Worm (Caenorhabditis elegans): ENCODE data around the gene spig-4.
"Not testable (repeated sequence)": the region's sequence is repeated elsewhere in the genome, so short reads cannot be mapped to it uniquely, and the experiment has no call there.

The spig-4 gene

ce11 chrV:14277456-14277855 is 29.2 kb downstream of the spig-4 start:
- peak; percentile 40 for TF ChIP-seq snpc-4 (tag; optimal IDR thresholded peaks at IDR 0.05)

- TF ChIP-seq jun-1 (tag; optimal IDR thresholded peaks at IDR 0.05); ceh-63 (GFP tag; optimal IDR thresholded peaks at IDR 0.05); nhr-85 (tag): not testable (repeated sequence)
Observed at ce11 chrV:14274268-14274667, 32.4 kb downstream of the spig-4 start, which contains the start of gene F40G12.7. Gene F40G12.7 (plus strand): TSS chrV:14274568.

ce11 chrV:14273019-14273418 is 33.7 kb downstream of the spig-4 start, which contains the start of gene F40G12.6:
Gene F40G12.6 (minus strand): TSS chrV:14273119.
- TF ChIP-seq mab-9 (GFP tag; IDR thresholded peaks at IDR 0.05) (no peak), sup-37 (GFP tag; optimal IDR thresholded peaks at IDR 0.05) (no peak), nhr-237 (tag; optimal IDR thresholded peaks at IDR 0.05) (no peak), ama-1 (optimal IDR thresholded peaks at IDR 0.05) (no peak), vab-15 (tag; optimal IDR thresholded peaks at IDR 0.05) (no peak), nhr-85 (tag) (no peak), zag-1 (tag; optimal IDR thresholded peaks at IDR 0.05) (no peak), aha-1 (tag; optimal IDR thresholded peaks at IDR 0.05) (no peak), F16B12.6 (tag; optimal IDR thresholded peaks at IDR 0.05) (no peak), irx-1 (tag; optimal IDR thresholded peaks at IDR 0.05) (no peak), nhr-71 (tag; optimal IDR thresholded peaks at IDR 0.05) (no peak), lin-13 (GFP tag; optimal IDR thresholded peaks at IDR 0.05) (no peak)

- no peak for TF ChIP-seq nhr-237 (tag; optimal IDR thresholded peaks at IDR 0.05)
Observed at ce11 chrV:14270729-14271128, 35.9 kb downstream of the spig-4 start, which contains the start of gene F40G12.5. Gene F40G12.5 (minus strand): TSS chrV:14270829.

ce11 chrV:14268616-14269015 is 38.1 kb downstream of the spig-4 start, which contains the start of gene F40G12.4:
Gene F40G12.4 (minus strand): TSS chrV:14268716.
- TF ChIP-seq grh-1 (GFP tag; IDR thresholded peaks at IDR 0.05) (no peak), fkh-8 (tag; optimal IDR thresholded peaks at IDR 0.05) (no peak), tbx-2 (tag; optimal IDR thresholded peaks at IDR 0.05) (no peak), skn-1 (tag; optimal IDR thresholded peaks at IDR 0.05) (no peak)

ce11 chrV:14267326-14267942 is 39.2 kb downstream of the spig-4 start:
- no peak for TF ChIP-seq blmp-1 (tag; optimal IDR thresholded peaks at IDR 0.05)
- TF ChIP-seq efl-3 (GFP tag; optimal IDR thresholded peaks at IDR 0.05), result no peak

ce11 chrV:14260831-14261230 is 45.8 kb downstream of the spig-4 start, which contains the start of gene F40G12.2:
Gene F40G12.2 (minus strand): TSS chrV:14260931.
- no peak for TF ChIP-seq Y116A8C.19 (tag; optimal IDR thresholded peaks at IDR 0.05; ENCODE audit: borderline replicate concordance)

- TF ChIP-seq fkh-8 (tag; optimal IDR thresholded peaks at IDR 0.05) (no peak), ceh-88 (GFP tag; IDR thresholded peaks at IDR 0.05) (no peak), C34B4.2 (tag; optimal IDR thresholded peaks at IDR 0.05) (no peak), lin-35 (GFP tag; optimal IDR thresholded peaks at IDR 0.05) (no peak), ceh-8 (GFP tag; optimal IDR thresholded peaks at IDR 0.05) (no peak), nhr-12 (tag; optimal IDR thresholded peaks at IDR 0.05) (no peak), unc-30 (tag; optimal IDR thresholded peaks at IDR 0.05) (no peak), nhr-237 (tag; optimal IDR thresholded peaks at IDR 0.05) (no peak), ces-1 (GFP tag; optimal IDR thresholded peaks at IDR 0.05) (no peak)
Observed at ce11 chrV:14256813-14257212, 49.9 kb downstream of the spig-4 start, which contains the start of gene sre-8. Gene sre-8 (plus strand): TSS chrV:14257113.

All from whole organism, L1 larva.